Worm (Caenorhabditis elegans): Measurements from ENCODE around the gene irld-48.

ce11 chrII:2987854-2988350 lies 32.0 kb downstream of the irld-48 start, which contains the start of gene lido-7:
- TF ChIP-seq hlh-11 (tag; optimal IDR thresholded peaks at IDR 0.05) (peak; percentile 71), aly-2 (tag; optimal IDR thresholded peaks at IDR 0.05) (no peak)

Measured in whole organism, L4 larva.